Comparison of ENCODE assay signal across 2 worm cellular contexts in the genomic region with DNA sequence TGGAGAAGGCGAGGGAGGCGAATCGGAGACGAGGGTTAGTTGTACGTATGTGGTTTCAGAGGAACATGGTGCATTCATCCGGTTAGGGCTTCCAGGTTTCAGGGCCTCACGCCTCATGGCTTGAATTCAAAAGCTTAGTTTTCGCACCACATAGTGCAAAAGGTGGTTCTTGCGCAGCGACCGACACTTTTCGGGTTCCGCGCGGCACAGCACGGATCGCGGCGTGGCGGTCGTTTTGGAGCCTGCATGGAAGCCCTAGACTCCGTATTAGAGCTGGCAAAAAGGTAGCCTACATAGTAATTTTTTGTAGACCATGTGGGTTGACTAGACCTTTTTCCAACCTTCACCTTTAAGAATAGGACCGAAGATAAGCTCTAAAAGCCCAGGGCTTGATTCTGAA.
A peak's percentile ranks its signal among the peaks of the same experiment; 100 is the strongest.
TF ChIP-seq lines count a peak whose summit lies in the region.

No protein-coding gene starts in this region.

TF ChIP-seq in whole organism, L4 larva, 104 proteins besides CTCF, POLR2A, EP300 and RAD21:
- TF ChIP-seq ztf-7 (tag; optimal IDR thresholded peaks at IDR 0.05; lab: Kevin White, UChicago): no peak
- TF ChIP-seq set-16 (GFP tag; IDR thresholded peaks at IDR 0.05; lab: Robert Waterston, UW): peak; percentile 47; the same call in 1 of the 2 replicates
- TF ChIP-seq sdz-12 (GFP tag; optimal IDR thresholded peaks at IDR 0.05; lab: Kevin White, UChicago): no peak
- no peak for TF ChIP-seq unc-62 (GFP tag; optimal IDR thresholded peaks at IDR 0.05 in 1 of 2; lab: Kevin White, UChicago)
- TF ChIP-seq unc-62 (tag; optimal IDR thresholded peaks at IDR 0.05; lab: Kevin White, UChicago): no peak

TF ChIP-seq in whole organism, young adult, 124 proteins besides CTCF, POLR2A, EP300 and RAD21:
- TF ChIP-seq F22D6.2 (tag; optimal IDR thresholded peaks at IDR 0.05; lab: Kevin White, UChicago) (no peak), madf-8 (GFP tag; conservative IDR thresholded peaks at IDR 0.05; lab: Robert Waterston, UW) (0 out of 2 replicates have a peak, but pooled peaks have one; percentile 6), lsy-27 (tag; optimal IDR thresholded peaks at IDR 0.05; lab: Kevin White, UChicago; ENCODE audit: borderline replicate concordance, insufficient read depth) (no peak), F55B11.4 (tag; optimal IDR thresholded peaks at IDR 0.05; lab: Kevin White, UChicago; ENCODE audit: borderline replicate concordance, insufficient read depth) (no peak), madf-6 (GFP tag; IDR thresholded peaks at IDR 0.05; lab: Robert Waterston, UW) (no peak), aptf-2 (GFP tag; conservative IDR thresholded peaks at IDR 0.05; lab: Robert Waterston, UW) (no peak), unc-62 (GFP tag; optimal IDR thresholded peaks at IDR 0.05; lab: Kevin White, UChicago) (no peak), bed-2 (GFP tag; IDR thresholded peaks at IDR 0.05; lab: Robert Waterston, UW) (no peak), ceh-40 (GFP tag; IDR thresholded peaks at IDR 0.05; lab: Robert Waterston, UW) (no peak), rpc-1 (optimal IDR thresholded peaks at IDR 0.05; lab: Kevin White, UChicago) (no peak), rpc-1 (tag; optimal IDR thresholded peaks at IDR 0.05; lab: Kevin White, UChicago) (no peak), F39B2.1 (GFP tag; IDR thresholded peaks at IDR 0.05; lab: Robert Waterston, UW) (no peak), cebp-1 (GFP tag; IDR thresholded peaks at IDR 0.05; lab: Robert Waterston, UW) (no peak), cebp-1 (tag; optimal IDR thresholded peaks at IDR 0.05; lab: Kevin White, UChicago) (no peak), tbp1 (GFP tag; optimal IDR thresholded peaks at IDR 0.05; lab: Kevin White, UChicago) (no peak), Y53G8AR.9 (GFP tag; conservative IDR thresholded peaks at IDR 0.05; lab: Robert Waterston, UW) (no peak), dpff-1 (tag; optimal IDR thresholded peaks at IDR 0.05; lab: Kevin White, UChicago) (no peak), unc-130 (GFP tag; optimal IDR thresholded peaks at IDR 0.05; lab: Kevin White, UChicago) (no peak), him-1 (tag; optimal IDR thresholded peaks at IDR 0.05; lab: Kevin White, UChicago) (no peak), C17E4.6 (GFP tag; IDR thresholded peaks at IDR 0.05; lab: Robert Waterston, UW) (no peak), B0336.3 (GFP tag; IDR thresholded peaks at IDR 0.05; lab: Robert Waterston, UW) (no peak), F33H1.4 (GFP tag; IDR thresholded peaks at IDR 0.05; lab: Robert Waterston, UW) (no peak), nhr-27 (tag; optimal IDR thresholded peaks at IDR 0.05; lab: Kevin White, UChicago) (no peak), nhr-179 (tag; optimal IDR thresholded peaks at IDR 0.05; lab: Kevin White, UChicago) (no peak), egl-44 (GFP tag; IDR thresholded peaks at IDR 0.05; lab: Robert Waterston, UW) (no peak), Y53F4B.3 (GFP tag; IDR thresholded peaks at IDR 0.05; lab: Robert Waterston, UW) (no peak), snpc-3.4 (tag; optimal IDR thresholded peaks at IDR 0.05; lab: Kevin White, UChicago) (no peak), akir-1 (GFP tag; optimal IDR thresholded peaks at IDR 0.05; lab: Kevin White, UChicago) (no peak), zfh-2 (GFP tag; conservative IDR thresholded peaks at IDR 0.05; lab: Robert Waterston, UW) (peak; percentile 53; the same call in 1 of the 2 replicates), somi-1 (GFP tag; optimal IDR thresholded peaks at IDR 0.05; lab: Kevin White, UChicago) (no peak), hmg-1.2 (GFP tag; IDR thresholded peaks at IDR 0.05; lab: Robert Waterston, UW) (peak; percentile 27; the same call in 1 of the 2 replicates), ztf-18 (tag; optimal IDR thresholded peaks at IDR 0.05; lab: Kevin White, UChicago) (no peak), egrh-3 (GFP tag; IDR thresholded peaks at IDR 0.05; lab: Robert Waterston, UW) (no peak), snpc-4 (GFP tag; optimal IDR thresholded peaks at IDR 0.05; lab: Kevin White, UChicago) (no peak), snpc-4 (tag; optimal IDR thresholded peaks at IDR 0.05; lab: Kevin White, UChicago) (peak in 2 of 4 experiments; percentile 37 to 69)
